Worm (Caenorhabditis elegans): Measurements from ENCODE around the gene T26C5.2.
A peak's percentile ranks its signal among the peaks of the same experiment; 100 is the strongest.

Gene T26C5.2

ce11 chrII:9282065-9282464 lies 49.0 kb downstream of the T26C5.2 start:
- TF ChIP-seq unc-62 (GFP tag; optimal IDR thresholded peaks at IDR 0.05 in 1 of 2) (peak in 1 of 2 experiments; percentile 96), unc-62 (tag; optimal IDR thresholded peaks at IDR 0.05) (no peak), jun-1 (tag; optimal IDR thresholded peaks at IDR 0.05) (no peak), aha-1 (tag) (peak; percentile 93)

ce11 chrII:9282787-9283186 lies 49.8 kb downstream of the T26C5.2 start:
- TF ChIP-seq spr-1 (tag; optimal IDR thresholded peaks at IDR 0.05) = peak; percentile 86
- peak; percentile 94 for TF ChIP-seq ama-1 (optimal IDR thresholded peaks at IDR 0.05)
- TF ChIP-seq pha-4 (GFP tag; IDR thresholded peaks at IDR 0.05) = peak; percentile 57
- TF ChIP-seq pha-4 (tag; optimal IDR thresholded peaks at IDR 0.05) = peak; percentile 93
- TF ChIP-seq Y75B8A.6 (GFP tag; IDR thresholded peaks at IDR 0.05) = 0 out of 2 replicates have a peak, but pooled peaks have one; percentile 21
- peak; percentile 62; the same call in 1 of the 2 replicates for TF ChIP-seq arid-1 (GFP tag; conservative IDR thresholded peaks at IDR 0.05)
- TF ChIP-seq nhr-76 (tag; optimal IDR thresholded peaks at IDR 0.05) = no peak
- TF ChIP-seq gei-8 (GFP tag; optimal IDR thresholded peaks at IDR 0.05) = peak; percentile 30
- TF ChIP-seq nhr-42 (GFP tag; IDR thresholded peaks at IDR 0.05) = peak; percentile 81; the same call in 1 of the 2 replicates
- TF ChIP-seq pqm-1 (tag; optimal IDR thresholded peaks at IDR 0.05) = peak; percentile 94
- peak; percentile 63; the same call in 1 of the 2 replicates for TF ChIP-seq mdt-29 (GFP tag; IDR thresholded peaks at IDR 0.05)
- TF ChIP-seq lin-15B (tag; optimal IDR thresholded peaks at IDR 0.05) = no peak
- no peak for TF ChIP-seq zip-2 (tag; optimal IDR thresholded peaks at IDR 0.05)
- no peak for TF ChIP-seq unc-130 (GFP tag; optimal IDR thresholded peaks at IDR 0.05)
- TF ChIP-seq vab-7 (GFP tag; IDR thresholded peaks at IDR 0.05) = no peak
- TF ChIP-seq spr-3 (GFP tag; optimal IDR thresholded peaks at IDR 0.05) = no peak
- peak; percentile 67 for TF ChIP-seq cey-2 (tag; optimal IDR thresholded peaks at IDR 0.05; ENCODE audit: borderline replicate concordance, insufficient read depth)
- peak; percentile 62 for TF ChIP-seq dpl-1 (GFP tag; optimal IDR thresholded peaks at IDR 0.05)
- TF ChIP-seq nhr-6 (tag; optimal IDR thresholded peaks at IDR 0.05) = peak; percentile 50
- no peak for TF ChIP-seq tag-97 (GFP tag; IDR thresholded peaks at IDR 0.05)
- TF ChIP-seq nhr-25 (tag; optimal IDR thresholded peaks at IDR 0.05; ENCODE audit: borderline replicate concordance, insufficient read depth) = peak; percentile 90
- TF ChIP-seq fos-1 (tag; optimal IDR thresholded peaks at IDR 0.05) = peak; percentile 35
- TF ChIP-seq nhr-11 (tag; optimal IDR thresholded peaks at IDR 0.05) = peak; percentile 94
- TF ChIP-seq saeg-2 (GFP tag; IDR thresholded peaks at IDR 0.05) = 0 out of 2 replicates have a peak, but pooled peaks have one; percentile 51
- no peak for TF ChIP-seq ces-1 (GFP tag; optimal IDR thresholded peaks at IDR 0.05)
- TF ChIP-seq zfp-2 (tag; optimal IDR thresholded peaks at IDR 0.05) = no peak
- TF ChIP-seq R02D3.7 (tag; optimal IDR thresholded peaks at IDR 0.05) = no peak
- TF ChIP-seq attf-4 (tag; optimal IDR thresholded peaks at IDR 0.05) = peak; percentile 48
- TF ChIP-seq nhr-48 (tag; optimal IDR thresholded peaks at IDR 0.05) = peak; percentile 81
- TF ChIP-seq madf-5 (GFP tag; IDR thresholded peaks at IDR 0.05) = no peak
- no peak for TF ChIP-seq ceh-82 (tag; optimal IDR thresholded peaks at IDR 0.05)
- peak; percentile 35; the same call in 1 of the 2 replicates for TF ChIP-seq php-3 (GFP tag; IDR thresholded peaks at IDR 0.05)
- TF ChIP-seq dmd-6 (GFP tag; IDR thresholded peaks at IDR 0.05) = peak; percentile 91
- TF ChIP-seq F10B5.3 (tag; optimal IDR thresholded peaks at IDR 0.05) = peak; percentile 43
- peak; percentile 83 for TF ChIP-seq mes-2 (tag; optimal IDR thresholded peaks at IDR 0.05; ENCODE audit: poor library complexity, severe bottlenecking)
- peak; percentile 79 for TF ChIP-seq T26A8.4 (GFP tag; IDR thresholded peaks at IDR 0.05)
- TF ChIP-seq lsy-2 (tag; optimal IDR thresholded peaks at IDR 0.05) = peak; percentile 87 to 94
- TF ChIP-seq nhr-111 (GFP tag; optimal IDR thresholded peaks at IDR 0.05) = no peak
- TF ChIP-seq ZK337.2 (GFP tag; IDR thresholded peaks at IDR 0.05) = no peak
- peak; percentile 97 for TF ChIP-seq hlh-11 (tag; optimal IDR thresholded peaks at IDR 0.05)
- TF ChIP-seq unc-39 (tag; optimal IDR thresholded peaks at IDR 0.05) = no peak
- peak; percentile 95 for TF ChIP-seq mep-1 (tag; optimal IDR thresholded peaks at IDR 0.05)
- peak; percentile 31 for TF ChIP-seq lir-3 (tag; optimal IDR thresholded peaks at IDR 0.05)
- TF ChIP-seq daf-12 (tag; optimal IDR thresholded peaks at IDR 0.05) = no peak
- TF ChIP-seq nhr-237 (tag; optimal IDR thresholded peaks at IDR 0.05) = peak; percentile 39
- 0 out of 2 replicates have a peak, but pooled peaks have one; percentile 19 for TF ChIP-seq zip-11 (GFP tag; IDR thresholded peaks at IDR 0.05)
- peak; percentile 93 for TF ChIP-seq mxl-3 (GFP tag; optimal IDR thresholded peaks at IDR 0.05)
